Fruit fly (Drosophila melanogaster) whole organism, prepupa: ENCODE results near the gene mas.

Experiments used
- Blimp-1 ChIP-seq: fragments of 200-800 bp; sonication (Bioruptor generic); optimal IDR thresholded peaks from 3 replicates; lab custom pipeline; 2017; ENCODE audit warnings: missing biosample characterization, missing genetic modification characterization, mild to moderate bottlenecking, moderate library complexity, missing genetic modification reagents
- CG10669 ChIP-seq: fragments of 200-800 bp; sonication (Bioruptor generic); optimal IDR thresholded peaks from 3 replicates; lab custom pipeline; 2018; ENCODE audit warnings: missing biosample characterization, mild to moderate bottlenecking, missing genetic modification characterization, moderate library complexity
- CG16779 ChIP-seq: fragments of 200-800 bp; sonication (Bioruptor generic); optimal IDR thresholded peaks from 3 replicates; lab custom pipeline; 2017; ENCODE audit warnings: missing biosample characterization, mild to moderate bottlenecking, missing genetic modification characterization
- CG32006 ChIP-seq: fragments of 200-800 bp; sonication (Bioruptor generic); optimal IDR thresholded peaks from 3 replicates; lab custom pipeline; 2017; ENCODE audit warnings: missing biosample characterization, mild to moderate bottlenecking, missing genetic modification characterization
- CG6808 ChIP-seq: fragments of 200-800 bp; sonication (Bioruptor generic); optimal IDR thresholded peaks from 3 replicates; lab custom pipeline; 2017; ENCODE audit warnings: missing biosample characterization, missing genetic modification characterization, mild to moderate bottlenecking, moderate library complexity, missing genetic modification reagents
- CG6854 ChIP-seq: fragments of 200-800 bp; sonication (Bioruptor generic); optimal IDR thresholded peaks from 2 replicates; lab custom pipeline; 2017; ENCODE audit warnings: missing biosample characterization, mild to moderate bottlenecking, missing genetic modification characterization
- CG8119 ChIP-seq: fragments of 200-800 bp; sonication (Bioruptor generic); IDR thresholded peaks from 3 replicates; pipeline ENCODE4 v1.3.6; 2022; ENCODE audit warnings: missing biosample characterization, missing genetic modification characterization
- Eip75B ChIP-seq: fragments of 200-800 bp; sonication (Bioruptor generic); optimal IDR thresholded peaks from 3 replicates; lab custom pipeline; 2016; ENCODE audit warnings: missing biosample characterization, missing genetic modification characterization
- Ets96B ChIP-seq: fragments of 200-800 bp; optimal IDR thresholded peaks from 2 replicates; lab custom pipeline; 2019; ENCODE audit warnings: missing biosample characterization, mild to moderate bottlenecking, missing genetic modification characterization, moderate library complexity
- Sox14 ChIP-seq: fragments of 200-800 bp; sonication (Bioruptor generic); optimal IDR thresholded peaks from 3 replicates; lab custom pipeline; 2016; ENCODE audit warnings: missing biosample characterization, missing genetic modification characterization
- dac ChIP-seq: fragments of 200-800 bp; sonication (Bioruptor generic); optimal IDR thresholded peaks from 2 replicates; lab custom pipeline; 2017; ENCODE audit warnings: missing biosample characterization, mild to moderate bottlenecking, missing genetic modification characterization
- fd59A ChIP-seq: fragments of 200-800 bp; sonication (Bioruptor generic); optimal IDR thresholded peaks from 2 replicates; lab custom pipeline; 2017; ENCODE audit warnings: missing biosample characterization, mild to moderate bottlenecking, missing genetic modification characterization, missing genetic modification reagents

dm6 chr3L:4118339-4118738 lies 48.9 kb downstream of the mas start:
- TF ChIP-seq fd59A (GFP tag; lab: Kevin White, UChicago) (no peak), CG16779 (tag; lab: Kevin White, UChicago) (no peak), CG6854 (GFP tag; lab: Kevin White, UChicago) (no peak), CG32006 (GFP tag; lab: Kevin White, UChicago) (no peak), Eip75B (GFP tag; lab: Kevin White, UChicago) (no peak), Sox14 (GFP tag; lab: Kevin White, UChicago) (no peak), CG10669 (GFP tag; lab: Kevin White, UChicago) (no peak), CG8119 (GFP tag; lab: Robert Waterston, UW) (no peak), Blimp-1 (no peak), dac (GFP tag; lab: Kevin White, UChicago) (no peak), CG6808 (GFP tag; lab: Kevin White, UChicago) (no peak), Ets96B (tag; lab: Kevin White, UChicago) (no peak)
